Fruit fly (Drosophila melanogaster) Kc167 (cell line): ENCODE results near the gene CG11839.

Experiments
- Myc ChIP-seq: fragments of >200 bp; optimal IDR thresholded peaks from 2 replicates; lab custom pipeline; 2017; ENCODE audit warnings: missing external identifiers
- Sin3A ChIP-seq: fragments of >200 bp; optimal IDR thresholded peaks from 2 replicates; lab custom pipeline; 2018; ENCODE audit warnings: missing external identifiers
- insv ChIP-seq: fragments of >200 bp; optimal IDR thresholded peaks from 3 replicates; lab custom pipeline; 2018; ENCODE audit warnings: missing external identifiers
- psq ChIP-seq: fragments of >200 bp; optimal IDR thresholded peaks from 2 replicates; lab custom pipeline; 2017; ENCODE audit warnings: missing external identifiers
- ttk ChIP-seq: sonication (Bioruptor generic); optimal IDR thresholded peaks from 2 replicates; lab custom pipeline; 2017; ENCODE audit warnings: missing external identifiers

DNA sequence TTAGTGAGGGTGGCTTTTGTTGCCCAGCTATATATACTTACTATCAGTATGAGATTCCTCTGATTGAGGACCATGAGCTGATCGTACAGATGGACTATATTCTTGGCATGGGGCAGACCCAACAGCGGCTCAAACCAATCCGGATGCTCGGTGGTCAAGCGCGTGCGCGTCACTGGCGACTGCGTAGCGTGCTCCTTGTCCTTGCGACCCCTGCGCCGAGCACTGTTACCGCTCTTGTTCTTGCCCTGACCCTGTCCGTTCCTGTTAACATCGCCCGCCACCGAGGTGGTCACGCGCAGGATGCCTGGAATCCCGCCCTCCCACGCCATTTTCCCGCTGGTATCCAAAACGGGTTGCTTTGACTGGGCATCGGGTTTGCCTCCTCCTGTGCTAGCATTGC, 37.0 kb upstream of the CG11839 start:
- TF ChIP-seq Sin3A (lab: Kevin White, UChicago) (no peak), Myc (lab: Kevin White, UChicago) (no peak), insv (no peak), ttk (no peak), psq (lab: Kevin White, UChicago) (no peak)
